Fruit fly (Drosophila melanogaster) whole organism, embryonic: Measurements from ENCODE around the gene G6P.

Experiments
- BtbVII ChIP-seq: fragments of 200-800 bp; sonication (Bioruptor generic); optimal IDR thresholded peaks from 3 replicates; lab custom pipeline; 2017; ENCODE audit warnings: missing biosample characterization, mild to moderate bottlenecking, missing genetic modification characterization
- CG10274 ChIP-seq: fragments of 200-800 bp; sonication (Bioruptor generic); optimal IDR thresholded peaks from 3 replicates; lab custom pipeline; 2017; ENCODE audit warnings: missing biosample characterization, mild to moderate bottlenecking, missing genetic modification characterization
- CG10543 ChIP-seq: fragments of 200-800 bp; sonication (Bioruptor generic); optimal IDR thresholded peaks from 3 replicates; lab custom pipeline; 2017; ENCODE audit warnings: missing biosample characterization, mild to moderate bottlenecking, missing genetic modification characterization, moderate library complexity
- CG11093 ChIP-seq: fragments of 200-800 bp; sonication (Bioruptor generic); IDR thresholded peaks from 3 replicates; pipeline ENCODE4 v1.3.6; 2022; ENCODE audit warnings: missing biosample characterization, missing genetic modification characterization
- CG11504 ChIP-seq: fragments of 200-800 bp; sonication (Bioruptor generic); optimal IDR thresholded peaks from 3 replicates; lab custom pipeline; 2019; ENCODE audit warnings: missing biosample characterization, mild to moderate bottlenecking, missing genetic modification characterization, moderate library complexity
- CG11696 ChIP-seq: fragments of 200-800 bp; sonication (Bioruptor generic); IDR thresholded peaks from 2 replicates; pipeline ENCODE4 v1.3.6; 2022; ENCODE audit warnings: missing biosample characterization, missing genetic modification characterization
- CG13296 ChIP-seq: fragments of 200-800 bp; sonication (Bioruptor generic); optimal IDR thresholded peaks from 3 replicates; lab custom pipeline; 2018; ENCODE audit warnings: missing biosample characterization, mild to moderate bottlenecking, missing genetic modification characterization
- CG13894 ChIP-seq: fragments of 200-800 bp; sonication (Bioruptor generic); optimal IDR thresholded peaks from 3 replicates; lab custom pipeline; 2018; ENCODE audit warnings: missing biosample characterization, mild to moderate bottlenecking, missing genetic modification characterization, moderate library complexity
- CG14710 ChIP-seq: fragments of 200-800 bp; sonication (Bioruptor generic); optimal IDR thresholded peaks from 3 replicates; lab custom pipeline; 2019; ENCODE audit warnings: missing biosample characterization, mild to moderate bottlenecking, missing genetic modification characterization, moderate library complexity
- CG17361 ChIP-seq: fragments of 200-800 bp; sonication (Bioruptor generic); IDR thresholded peaks from 3 replicates; pipeline ENCODE4 v1.3.6; 2022; ENCODE audit warnings: missing biosample characterization, missing genetic modification characterization
- CG18599 ChIP-seq: fragments of 200-800 bp; sonication (Bioruptor generic); optimal IDR thresholded peaks from 3 replicates; lab custom pipeline; 2017; ENCODE audit warnings: missing biosample characterization, missing genetic modification characterization, mild to moderate bottlenecking, moderate library complexity, missing genetic modification reagents
- CG2678 ChIP-seq: fragments of 200-800 bp; sonication (Bioruptor generic); optimal IDR thresholded peaks from 3 replicates; lab custom pipeline; 2019; ENCODE audit warnings: missing biosample characterization, mild to moderate bottlenecking, missing genetic modification characterization, moderate library complexity
- CG34376 ChIP-seq: fragments of 200-800 bp; sonication (Bioruptor generic); optimal IDR thresholded peaks from 2 replicates; lab custom pipeline; 2018; ENCODE audit warnings: missing biosample characterization, mild to moderate bottlenecking, missing genetic modification characterization
- CG4328 ChIP-seq: fragments of 200-800 bp; sonication (Bioruptor generic); optimal IDR thresholded peaks from 3 replicates; lab custom pipeline; 2017; ENCODE audit warnings: missing biosample characterization, missing genetic modification reagents, missing genetic modification characterization
- CG6175 ChIP-seq: fragments of 200-800 bp; sonication (Bioruptor generic); IDR thresholded peaks from 3 replicates; pipeline ENCODE4 v1.3.6; 2022; ENCODE audit warnings: missing biosample characterization, missing genetic modification characterization
- CG7556 ChIP-seq: fragments of 200-800 bp; sonication (Bioruptor generic); optimal IDR thresholded peaks from 2 replicates; lab custom pipeline; 2017; ENCODE audit warnings: missing biosample characterization, mild to moderate bottlenecking, missing genetic modification characterization
- CG8924 ChIP-seq: fragments of 200-800 bp; optimal IDR thresholded peaks from 3 replicates; lab custom pipeline; 2019; ENCODE audit warnings: missing biosample characterization, mild to moderate bottlenecking, missing genetic modification characterization, moderate library complexity
- Dbx ChIP-seq: fragments of 200-800 bp; sonication (Bioruptor generic); IDR thresholded peaks from 3 replicates; pipeline ENCODE4 v1.3.6; 2022; ENCODE audit warnings: missing biosample characterization, missing genetic modification characterization
- ERR ChIP-seq: fragments of 200-800 bp; sonication (Bioruptor generic); optimal IDR thresholded peaks from 2 replicates; lab custom pipeline; 2016; ENCODE audit warnings: missing biosample characterization, missing genetic modification characterization
- Eip74EF ChIP-seq, 2 experiments: fragments of 200-800 bp in 1 of 2; fragments of >200 bp in 1 of 2; sonication (Bioruptor generic) in 1 of 2; optimal IDR thresholded peaks; 2 replicates each; lab custom pipeline; 2017 to 2019; ENCODE audit warnings: missing biosample characterization in 2 of 2, missing genetic modification characterization in 2 of 2, mild to moderate bottlenecking in 1 of 2, moderate library complexity in 1 of 2
- Fer1 ChIP-seq: fragments of 200-800 bp; sonication (Bioruptor generic); optimal IDR thresholded peaks from 2 replicates; lab custom pipeline; 2017; ENCODE audit warnings: missing biosample characterization, mild to moderate bottlenecking, missing genetic modification characterization
- Fer3 ChIP-seq: fragments of 200-800 bp; sonication (Bioruptor generic); optimal IDR thresholded peaks from 2 replicates; lab custom pipeline; 2018; ENCODE audit warnings: missing biosample characterization, mild to moderate bottlenecking, missing genetic modification characterization, moderate library complexity
- Gug ChIP-seq: fragments of 200-800 bp; sonication (Bioruptor generic); IDR thresholded peaks from 4 replicates; pipeline ENCODE4 v1.3.6; 2022; ENCODE audit warnings: missing biosample characterization, missing genetic modification characterization
- HmgZ ChIP-seq: fragments of 200-800 bp; sonication (Bioruptor generic); optimal IDR thresholded peaks from 2 replicates; lab custom pipeline; 2018; ENCODE audit warnings: missing biosample characterization, mild to moderate bottlenecking, missing genetic modification characterization
- Hr39 ChIP-seq: fragments of >200 bp; optimal IDR thresholded peaks from 2 replicates; lab custom pipeline; 2017
- Lhr ChIP-seq: fragments of 200-800 bp; sonication (Bioruptor generic); optimal IDR thresholded peaks from 3 replicates; lab custom pipeline; 2017; ENCODE audit warnings: mild to moderate bottlenecking, missing biosample characterization, missing genetic modification reagents, missing genetic modification characterization
- Nf-YC ChIP-seq: fragments of 200-800 bp; optimal IDR thresholded peaks from 3 replicates; lab custom pipeline; 2019; ENCODE audit warnings: missing biosample characterization, mild to moderate bottlenecking, missing genetic modification characterization, moderate library complexity
- Rfx ChIP-seq: fragments of 200-800 bp; sonication (Bioruptor generic); IDR thresholded peaks from 2 replicates; pipeline ENCODE4 v1.3.6; 2022; ENCODE audit warnings: missing biosample characterization, missing genetic modification characterization
- Sox102F ChIP-seq: fragments of 200-800 bp; sonication (Bioruptor generic); optimal IDR thresholded peaks from 2 replicates; lab custom pipeline; 2018; ENCODE audit warnings: missing biosample characterization, mild to moderate bottlenecking, missing genetic modification characterization, moderate library complexity
- Sry-β ChIP-seq: fragments of 200-800 bp; sonication (Bioruptor generic); optimal IDR thresholded peaks from 2 replicates; lab custom pipeline; 2018; ENCODE audit warnings: missing biosample characterization, mild to moderate bottlenecking, missing genetic modification characterization, moderate library complexity
- Stat92E ChIP-seq, 3 experiments: fragments of >200 bp in 2 of 3; fragments of 200-800 bp in 1 of 3; sonication (Bioruptor generic) in 1 of 3; optimal IDR thresholded peaks; 2 replicates each; lab custom pipeline; 2017 to 2019; ENCODE audit warnings: missing biosample characterization in 3 of 3, missing genetic modification characterization in 3 of 3, mild to moderate bottlenecking in 1 of 3, moderate library complexity in 1 of 3
- TFAM ChIP-seq: fragments of 200-800 bp; sonication (Bioruptor generic); optimal IDR thresholded peaks from 2 replicates; lab custom pipeline; 2017; ENCODE audit warnings: missing biosample characterization, missing genetic modification characterization, inconsistent platforms
- ap ChIP-seq: fragments of 200-800 bp; sonication (Bioruptor generic); IDR thresholded peaks from 2 replicates; pipeline ENCODE4 v1.3.6; 2022; ENCODE audit warnings: missing biosample characterization, missing genetic modification characterization
- br ChIP-seq: fragments of >200 bp; optimal IDR thresholded peaks from 2 replicates; lab custom pipeline; 2017
- croc ChIP-seq: fragments of 200-800 bp; sonication (Bioruptor generic); conservative IDR thresholded peaks from 3 replicates; pipeline ENCODE4 v1.3.6; 2022; ENCODE audit warnings: missing biosample characterization, missing genetic modification characterization
- dmrt99B ChIP-seq: fragments of 200-800 bp; sonication (Bioruptor generic); optimal IDR thresholded peaks from 2 replicates; lab custom pipeline; 2018; ENCODE audit warnings: missing biosample characterization, mild to moderate bottlenecking, missing genetic modification characterization, moderate library complexity
- esg ChIP-seq: fragments of 200-800 bp; sonication (Bioruptor generic); conservative IDR thresholded peaks from 2 replicates; pipeline ENCODE4 v1.3.6; 2022; ENCODE audit warnings: missing biosample characterization, missing genetic modification characterization
- gem ChIP-seq: fragments of 200-800 bp; sonication (Bioruptor generic); optimal IDR thresholded peaks from 2 replicates; lab custom pipeline; 2019; ENCODE audit warnings: missing biosample characterization, mild to moderate bottlenecking, missing genetic modification characterization, moderate library complexity
- gro ChIP-seq: fragments of 200-800 bp; sonication (Bioruptor generic); optimal IDR thresholded peaks from 2 replicates; lab custom pipeline; 2016; ENCODE audit warnings: missing biosample characterization, missing genetic modification characterization
- hb ChIP-seq: fragments of 200-800 bp; sonication (Bioruptor generic); IDR thresholded peaks from 3 replicates; pipeline ENCODE4 v1.3.6; 2022; ENCODE audit warnings: missing biosample characterization, missing genetic modification characterization; ENCODE audit not compliant: partially characterized antibody
- lmd ChIP-seq: fragments of 200-800 bp; sonication (Bioruptor generic); IDR thresholded peaks from 2 replicates; pipeline ENCODE4 v1.3.6; 2022; ENCODE audit warnings: missing biosample characterization, missing genetic modification characterization
- nau ChIP-seq: fragments of 200-800 bp; sonication (Bioruptor generic); optimal IDR thresholded peaks from 3 replicates; lab custom pipeline; 2017; ENCODE audit warnings: missing biosample characterization, mild to moderate bottlenecking, missing genetic modification characterization, missing genetic modification reagents
- peb ChIP-seq: fragments of 200-800 bp; sonication (Bioruptor generic); IDR thresholded peaks from 2 replicates; pipeline ENCODE4 v1.3.6; 2022; ENCODE audit warnings: missing biosample characterization, missing genetic modification characterization
- phol ChIP-seq: fragments of 200-800 bp; sonication (Bioruptor generic); optimal IDR thresholded peaks from 3 replicates; lab custom pipeline; 2018; ENCODE audit warnings: missing biosample characterization, mild to moderate bottlenecking, missing genetic modification characterization, moderate library complexity
- pum ChIP-seq: fragments of 200-800 bp; sonication (Bioruptor generic); optimal IDR thresholded peaks from 2 replicates; lab custom pipeline; 2016; ENCODE audit warnings: missing biosample characterization, missing genetic modification characterization
- shn ChIP-seq: fragments of 200-800 bp; sonication (Bioruptor generic); optimal IDR thresholded peaks from 3 replicates; lab custom pipeline; 2016; ENCODE audit warnings: missing biosample characterization, missing genetic modification characterization
- slbo ChIP-seq: fragments of 200-800 bp; sonication (Bioruptor generic); IDR thresholded peaks from 2 replicates; pipeline ENCODE4 v1.3.6; 2022; ENCODE audit warnings: missing biosample characterization, missing genetic modification characterization
- sqz ChIP-seq: fragments of 200-800 bp; sonication (Bioruptor generic); optimal IDR thresholded peaks from 3 replicates; lab custom pipeline; 2018; ENCODE audit warnings: missing biosample characterization, mild to moderate bottlenecking, missing genetic modification characterization
- unpg ChIP-seq: fragments of 200-800 bp; sonication (Bioruptor generic); optimal IDR thresholded peaks from 3 replicates; lab custom pipeline; 2018; ENCODE audit warnings: missing biosample characterization, mild to moderate bottlenecking, missing genetic modification characterization, moderate library complexity

The G6P gene

DNA sequence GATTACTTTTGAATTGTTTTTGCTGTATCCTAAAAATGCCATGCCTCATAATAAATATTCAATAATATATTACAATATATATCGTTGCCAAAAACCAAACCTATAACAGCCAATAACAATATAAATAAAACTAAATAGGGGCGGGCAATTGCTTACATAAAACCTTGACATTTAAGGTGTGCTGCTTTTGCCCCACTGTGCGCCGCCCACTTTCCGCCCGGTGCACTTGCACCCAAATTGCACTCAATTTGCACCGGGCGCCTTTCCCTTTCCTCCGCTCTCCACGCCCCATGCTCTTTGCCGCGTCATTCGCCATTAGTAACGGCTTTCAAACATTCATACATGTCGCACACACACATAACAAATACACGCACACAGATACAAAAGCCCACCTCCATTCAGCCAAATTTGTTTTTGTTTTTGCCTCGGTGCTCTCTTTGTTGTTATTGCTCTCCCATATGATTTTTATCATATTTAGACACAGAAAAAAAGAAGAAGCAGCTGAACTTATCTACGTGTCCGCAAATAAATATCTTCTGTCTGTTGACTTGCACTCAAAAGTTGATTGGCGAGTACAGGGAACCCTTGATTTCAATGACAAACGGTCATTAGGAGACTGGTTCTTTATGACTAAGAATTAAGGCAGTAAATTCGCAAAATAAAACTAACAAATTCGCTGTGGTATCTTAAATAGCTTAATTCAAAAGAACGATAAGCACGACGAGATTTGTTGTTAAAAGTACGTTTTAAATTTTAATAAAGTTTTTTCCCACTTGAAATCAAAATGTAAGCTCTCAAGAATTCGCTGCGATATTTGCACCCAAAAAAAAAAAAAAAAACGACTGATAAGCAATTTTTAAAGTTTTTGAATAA is 42.5 kb upstream of the G6P start (continued):
- TF ChIP-seq gem (tag; lab: Kevin White, UChicago) = peak; percentile 42
- no peak for TF ChIP-seq peb
- TF ChIP-seq unpg (GFP tag; lab: Kevin White, UChicago) = peak; percentile 13
- TF ChIP-seq Lhr (GFP tag; lab: Kevin White, UChicago) = no peak
- no peak for TF ChIP-seq hb (GFP tag; lab: Robert Waterston, UW)
- TF ChIP-seq Sox102F = peak; percentile 43
- TF ChIP-seq CG11093 (GFP tag; lab: Robert Waterston, UW) = no peak
- no peak for TF ChIP-seq ap
- peak; percentile 24 for TF ChIP-seq Fer1 (GFP tag; lab: Kevin White, UChicago)
- TF ChIP-seq CG11504 (tag; lab: Kevin White, UChicago) = peak; percentile 24
- TF ChIP-seq CG13296 (GFP tag; lab: Kevin White, UChicago) = peak; percentile 20
- TF ChIP-seq CG11696 = no peak
- peak; percentile 53 for TF ChIP-seq CG10543 (GFP tag; lab: Kevin White, UChicago)
- TF ChIP-seq TFAM (GFP tag; lab: Kevin White, UChicago) = no peak
- TF ChIP-seq Nf-YC (tag; lab: Kevin White, UChicago) = peak; percentile 34
- TF ChIP-seq slbo (GFP tag; lab: Robert Waterston, UW) = no peak
- TF ChIP-seq CG6175 = no peak
- TF ChIP-seq CG7556 (GFP tag; lab: Kevin White, UChicago) = peak; percentile 14
- peak; percentile 24 for TF ChIP-seq phol (tag; lab: Kevin White, UChicago)
- no peak for TF ChIP-seq CG17361 (GFP tag; lab: Robert Waterston, UW)
- peak; percentile 41 for TF ChIP-seq sqz
- TF ChIP-seq Eip74EF (GFP tag; optimal IDR thresholded peaks at IDR 0.05; lab: Kevin White, UChicago) = peak in 1 of 2 experiments; percentile 20
- no peak for TF ChIP-seq croc
- TF ChIP-seq pum = no peak
- TF ChIP-seq Rfx (GFP tag; lab: Robert Waterston, UW) = 0 out of 2 replicates have a peak, but pooled peaks have one; percentile 31
- no peak for TF ChIP-seq br (lab: Kevin White, UChicago)
- no peak for TF ChIP-seq HmgZ (tag; lab: Kevin White, UChicago)
- peak; percentile 19 for TF ChIP-seq ERR (GFP tag; lab: Kevin White, UChicago)
- peak; percentile 36 for TF ChIP-seq CG2678 (tag; lab: Kevin White, UChicago)
- TF ChIP-seq nau = no peak
- peak; percentile 24 for TF ChIP-seq CG8924 (tag; lab: Kevin White, UChicago)
- TF ChIP-seq Hr39 = no peak
- peak; percentile 16 for TF ChIP-seq Fer3
- TF ChIP-seq Sry-β (GFP tag; lab: Kevin White, UChicago) = no peak
- peak; percentile 29 for TF ChIP-seq gro (GFP tag; lab: Kevin White, UChicago)
- TF ChIP-seq CG14710 (tag; lab: Kevin White, UChicago) = no peak
- no peak for TF ChIP-seq Gug (GFP tag; lab: Robert Waterston, UW)
- peak; percentile 43 for TF ChIP-seq CG13894
- peak; percentile 45 for TF ChIP-seq dmrt99B (tag; lab: Kevin White, UChicago)
- peak; percentile 36 for TF ChIP-seq CG34376
- no peak for TF ChIP-seq BtbVII (GFP tag; lab: Kevin White, UChicago)
- TF ChIP-seq CG10274 = no peak
- TF ChIP-seq CG18599 (GFP tag; lab: Kevin White, UChicago) = peak; percentile 33
- TF ChIP-seq Dbx (GFP tag; lab: Robert Waterston, UW) = 0 out of 3 replicates have a peak, but pooled peaks have one; percentile 25
- no peak for TF ChIP-seq CG4328
- TF ChIP-seq shn (GFP tag; lab: Kevin White, UChicago) = peak; percentile 8
- TF ChIP-seq esg (GFP tag; lab: Robert Waterston, UW) = no peak
- no peak for TF ChIP-seq lmd (GFP tag; lab: Robert Waterston, UW)
- no peak for TF ChIP-seq Stat92E (GFP tag; optimal IDR thresholded peaks at IDR 0.05; lab: Kevin White, UChicago)
